Fruit fly (Drosophila melanogaster) whole organism, wandering third instar larva: ENCODE measurements around the gene CG33061.

Source experiments
- Abd-B ChIP-seq: fragments of >200 bp; optimal IDR thresholded peaks from 2 replicates; lab custom pipeline; 2017; ENCODE audit warnings: missing biosample characterization, missing genetic modification characterization
- CG32264 ChIP-seq: fragments of 200-800 bp; sonication (Bioruptor generic); optimal IDR thresholded peaks from 2 replicates; lab custom pipeline; 2016; ENCODE audit warnings: missing biosample characterization, missing genetic modification characterization
- CG9705 ChIP-seq: fragments of 200-800 bp; sonication (Bioruptor generic); optimal IDR thresholded peaks from 2 replicates; lab custom pipeline; 2018; ENCODE audit warnings: missing biosample characterization, mild to moderate bottlenecking, missing genetic modification characterization
- CrebA ChIP-seq: fragments of 200-800 bp; sonication (Bioruptor generic); optimal IDR thresholded peaks from 2 replicates; lab custom pipeline; 2016; ENCODE audit warnings: missing biosample characterization, mild to moderate bottlenecking, missing genetic modification characterization, borderline replicate concordance
- Dfd ChIP-seq: fragments of >200 bp; optimal IDR thresholded peaks from 2 replicates; lab custom pipeline; 2017; ENCODE audit warnings: missing biosample characterization, missing genetic modification characterization
- Dif ChIP-seq: fragments of 200-275, 200-300 bp; sonication (Bioruptor generic); optimal IDR thresholded peaks from 2 replicates; lab custom pipeline; 2018; ENCODE audit warnings: missing biosample characterization, missing genetic modification characterization; ENCODE audit not compliant: partially characterized antibody
- GATAd ChIP-seq: sonication (Bioruptor generic); optimal IDR thresholded peaks from 2 replicates; lab custom pipeline; 2016; ENCODE audit warnings: missing biosample characterization, missing genetic modification characterization
- HLH106 ChIP-seq: fragments of 200-800 bp; optimal IDR thresholded peaks from 3 replicates; lab custom pipeline; 2019; ENCODE audit warnings: missing biosample characterization, mild to moderate bottlenecking, missing genetic modification characterization, moderate library complexity
- Hnf4 ChIP-seq: fragments of 200-800 bp; sonication (Bioruptor generic); optimal IDR thresholded peaks from 2 replicates; lab custom pipeline; 2016; ENCODE audit warnings: missing biosample characterization, mild to moderate bottlenecking, missing genetic modification characterization
- Hr78 ChIP-seq: fragments of >200 bp; optimal IDR thresholded peaks from 2 replicates; lab custom pipeline; 2017; ENCODE audit warnings: missing biosample characterization, missing genetic modification characterization
- Hr83 ChIP-seq: fragments of 200-300 bp; sonication (Bioruptor generic); optimal IDR thresholded peaks from 2 replicates; lab custom pipeline; 2016; ENCODE audit warnings: missing biosample characterization, mild to moderate bottlenecking, missing genetic modification characterization, moderate library complexity; ENCODE audit not compliant: poor library complexity, severe bottlenecking
- Jra ChIP-seq: sonication (Bioruptor generic); optimal IDR thresholded peaks from 2 replicates; lab custom pipeline; 2016; ENCODE audit warnings: missing biosample characterization, missing genetic modification characterization
- Mio ChIP-seq: sonication (Bioruptor generic); optimal IDR thresholded peaks from 2 replicates; lab custom pipeline; 2016; ENCODE audit warnings: missing biosample characterization, missing genetic modification characterization
- Myc ChIP-seq: fragments of >200 bp; optimal IDR thresholded peaks from 2 replicates; lab custom pipeline; 2017
- N ChIP-seq: fragments of >200 bp; optimal IDR thresholded peaks from 2 replicates; lab custom pipeline; 2018; ENCODE audit warnings: missing biosample characterization, missing external identifiers, missing genetic modification characterization
- OdsH ChIP-seq: fragments of 200-800 bp; sonication (Bioruptor generic); optimal IDR thresholded peaks from 2 replicates; lab custom pipeline; 2016; ENCODE audit warnings: missing biosample characterization, mild to moderate bottlenecking, missing genetic modification characterization
- Rel ChIP-seq, 2 experiments: fragments of 200-800 bp; sonication (Bioruptor generic) in 1 of 2; optimal IDR thresholded peaks; 2 replicates in 1 of 2; 3 replicates in 1 of 2; lab custom pipeline; 2016 to 2019; ENCODE audit warnings: mild to moderate bottlenecking in 2 of 2, missing biosample characterization in 2 of 2, missing genetic modification characterization in 2 of 2, moderate library complexity in 1 of 2
- Sp1 ChIP-seq: fragments of 200-800 bp; sonication (Bioruptor generic); optimal IDR thresholded peaks from 3 replicates; lab custom pipeline; 2019; ENCODE audit warnings: missing biosample characterization, mild to moderate bottlenecking, missing genetic modification characterization, moderate library complexity
- Vsx2 ChIP-seq: fragments of 200-300, 225-300 bp; sonication (Bioruptor generic); optimal IDR thresholded peaks from 2 replicates; lab custom pipeline; 2018; ENCODE audit warnings: missing biosample characterization, missing genetic modification characterization; ENCODE audit not compliant: partially characterized antibody
- br ChIP-seq: fragments of 200-800 bp; sonication (Bioruptor generic); optimal IDR thresholded peaks from 2 replicates; lab custom pipeline; 2016; ENCODE audit warnings: missing biosample characterization, missing genetic modification characterization
- brk ChIP-seq: fragments of 200-800 bp; sonication (Bioruptor generic); optimal IDR thresholded peaks from 2 replicates; lab custom pipeline; 2016; ENCODE audit warnings: missing biosample characterization, mild to moderate bottlenecking, missing genetic modification characterization
- dl ChIP-seq, 2 experiments: fragments of 175-275, 200-275 bp in 1 of 2; fragments of 200-275 bp in 1 of 2; sonication (Bioruptor generic); optimal IDR thresholded peaks; lab custom pipeline; 2018; ENCODE audit warnings: mild to moderate bottlenecking in 2 of 2, missing biosample characterization in 2 of 2, missing genetic modification characterization in 2 of 2, moderate library complexity in 2 of 2; ENCODE audit not compliant: partially characterized antibody in 2 of 2, insufficient read depth in 1 of 2
- dmrt93B ChIP-seq: fragments of 200-800 bp; sonication (Bioruptor generic); optimal IDR thresholded peaks from 2 replicates; lab custom pipeline; 2018; ENCODE audit warnings: missing biosample characterization, mild to moderate bottlenecking, missing genetic modification characterization
- dsf ChIP-seq: sonication (Bioruptor generic); optimal IDR thresholded peaks from 2 replicates; lab custom pipeline; 2016; ENCODE audit warnings: missing biosample characterization, missing genetic modification characterization, borderline replicate concordance
- ey ChIP-seq: fragments of 200-800 bp; sonication (Bioruptor generic); optimal IDR thresholded peaks from 2 replicates; lab custom pipeline; 2016; ENCODE audit warnings: missing biosample characterization, missing genetic modification characterization
- foxo ChIP-seq, 2 experiments: fragments of 200-800 bp; sonication (Bioruptor generic); optimal IDR thresholded peaks; 2 replicates in 1 of 2; 3 replicates in 1 of 2; lab custom pipeline; 2016 to 2017; ENCODE audit warnings: missing biosample characterization in 2 of 2, missing genetic modification characterization in 2 of 2
- fru ChIP-seq: fragments of 200-800 bp; sonication (Bioruptor generic); optimal IDR thresholded peaks from 3 replicates; lab custom pipeline; 2016; ENCODE audit warnings: missing biosample characterization, mild to moderate bottlenecking, missing genetic modification characterization
- h ChIP-seq: fragments of 200-800 bp; sonication (Bioruptor generic); optimal IDR thresholded peaks from 3 replicates; lab custom pipeline; 2016; ENCODE audit warnings: missing biosample characterization, mild to moderate bottlenecking, missing genetic modification characterization
- jim ChIP-seq: fragments of 175-275, 200-325 bp; sonication (Bioruptor generic); optimal IDR thresholded peaks from 2 replicates; lab custom pipeline; 2016; ENCODE audit warnings: missing biosample characterization, mild to moderate bottlenecking, missing genetic modification characterization
- lola ChIP-seq: fragments of >200 bp; optimal IDR thresholded peaks from 2 replicates; lab custom pipeline; 2017; ENCODE audit warnings: missing biosample characterization, missing genetic modification characterization
- pan ChIP-seq: fragments of >200 bp; optimal IDR thresholded peaks from 2 replicates; lab custom pipeline; 2017
- psq ChIP-seq: fragments of 200-800 bp; sonication (Bioruptor generic); optimal IDR thresholded peaks from 3 replicates; lab custom pipeline; 2017; ENCODE audit warnings: missing biosample characterization, mild to moderate bottlenecking, missing genetic modification characterization, moderate library complexity
- rgr ChIP-seq: fragments of 200-800 bp; sonication (Bioruptor generic); optimal IDR thresholded peaks from 3 replicates; lab custom pipeline; 2016; ENCODE audit warnings: missing biosample characterization, mild to moderate bottlenecking, missing genetic modification characterization
- sage ChIP-seq: fragments of 200-800 bp; sonication (Bioruptor generic); optimal IDR thresholded peaks from 2 replicates; lab custom pipeline; 2016; ENCODE audit warnings: missing biosample characterization, mild to moderate bottlenecking, missing genetic modification characterization
- sv ChIP-seq: fragments of 200-800 bp; sonication (Bioruptor generic); optimal IDR thresholded peaks from 3 replicates; lab custom pipeline; 2016; ENCODE audit warnings: missing biosample characterization, missing genetic modification characterization
- tai ChIP-seq: sonication (Bioruptor generic); optimal IDR thresholded peaks from 2 replicates; lab custom pipeline; 2016; ENCODE audit warnings: missing biosample characterization, missing genetic modification characterization
- usp ChIP-seq: fragments of >200 bp; optimal IDR thresholded peaks from 2 replicates; lab custom pipeline; 2017; ENCODE audit warnings: missing biosample characterization, missing genetic modification characterization
- woc ChIP-seq: sonication (Bioruptor generic); optimal IDR thresholded peaks from 2 replicates; lab custom pipeline; 2016; ENCODE audit warnings: missing biosample characterization, mild to moderate bottlenecking, missing genetic modification characterization

CG33061 gene

DNA sequence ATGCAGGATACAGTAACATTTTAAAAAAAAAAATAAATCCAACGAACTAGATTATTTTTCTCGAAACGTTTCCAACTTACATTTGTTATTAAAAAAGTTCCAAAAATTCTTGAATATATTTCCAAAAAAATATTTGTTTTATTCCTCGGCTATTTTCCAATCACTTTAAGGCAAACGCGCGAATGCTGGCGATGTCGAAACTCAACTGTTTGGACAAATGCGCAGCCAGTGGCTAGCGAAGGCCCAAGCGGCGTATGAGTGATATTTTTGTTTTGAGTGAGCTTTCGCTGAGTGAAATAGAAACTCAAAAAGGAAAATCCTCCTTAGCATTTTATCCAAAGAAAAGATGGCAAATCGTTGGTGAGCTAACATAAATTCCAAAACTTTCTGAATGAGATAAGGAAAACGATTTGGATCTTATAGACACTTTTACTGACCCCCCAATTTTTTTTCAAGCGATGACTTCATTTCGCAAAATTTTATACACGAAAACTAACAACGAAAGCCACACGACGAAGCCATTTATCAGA, 29.7 kb downstream of the CG33061 start, which contains the start of gene ringer:
Gene ringer (minus strand): TSS at position 210 of the 530 bp plus-strand sequence.
- no peak for TF ChIP-seq rgr (GFP tag; lab: Kevin White, UChicago)
- no peak for TF ChIP-seq lola (GFP tag; lab: Kevin White, UChicago)
- no peak for TF ChIP-seq foxo (GFP tag; optimal IDR thresholded peaks at IDR 0.05; lab: Kevin White, UChicago)
- no peak for TF ChIP-seq Hr83
- no peak for TF ChIP-seq psq
- TF ChIP-seq ey (GFP tag; lab: Kevin White, UChicago): no peak
- no peak for TF ChIP-seq dsf (GFP tag; lab: Kevin White, UChicago)
- TF ChIP-seq N (GFP tag; lab: Kevin White, UChicago): no peak
- no peak for TF ChIP-seq sage (GFP tag; lab: Kevin White, UChicago)
- no peak for TF ChIP-seq HLH106 (tag; lab: Kevin White, UChicago)

dm6 chr3L:16359795-16360194, 30.2 kb downstream of the CG33061 start:
- TF ChIP-seq sv (GFP tag; lab: Kevin White, UChicago) (no peak), brk (GFP tag; lab: Kevin White, UChicago) (peak; percentile 1), Hr83 (peak; percentile 1), CG32264 (GFP tag; lab: Kevin White, UChicago) (no peak), Mio (GFP tag; lab: Kevin White, UChicago) (no peak), rgr (GFP tag; lab: Kevin White, UChicago) (peak; percentile 16)

- TF ChIP-seq sage (GFP tag; lab: Kevin White, UChicago) (no peak), h (GFP tag; lab: Kevin White, UChicago) (peak; percentile 69), rgr (GFP tag; lab: Kevin White, UChicago) (peak; percentile 56), woc (GFP tag; lab: Kevin White, UChicago) (peak; percentile 35), CG32264 (GFP tag; lab: Kevin White, UChicago) (no peak), OdsH (GFP tag; lab: Kevin White, UChicago) (peak; percentile 59), br (GFP tag; lab: Kevin White, UChicago) (peak; percentile 51), foxo (GFP tag; optimal IDR thresholded peaks at IDR 0.05; lab: Kevin White, UChicago) (peak in 1 of 2 experiments; percentile 61), ey (GFP tag; lab: Kevin White, UChicago) (peak; percentile 57), CG9705 (peak; percentile 15), HLH106 (tag; lab: Kevin White, UChicago) (peak; percentile 74), Abd-B (GFP tag; lab: Kevin White, UChicago) (no peak), Hnf4 (GFP tag; lab: Kevin White, UChicago) (no peak), psq (peak; percentile 53), Hr83 (no peak), tai (GFP tag; lab: Kevin White, UChicago) (no peak), CrebA (GFP tag; lab: Kevin White, UChicago) (no peak), dl (GFP tag; optimal IDR thresholded peaks at IDR 0.05; lab: Kevin White, UChicago; ENCODE audit: insufficient read depth in 1 of 2, partially characterized antibody in 2 of 2) (no peak), Vsx2 (no peak), pan (lab: Kevin White, UChicago) (no peak), lola (GFP tag; lab: Kevin White, UChicago) (no peak), brk (GFP tag; lab: Kevin White, UChicago) (no peak), dmrt93B (peak; percentile 25), Sp1 (GFP tag; lab: Kevin White, UChicago) (peak; percentile 78), fru (GFP tag; lab: Kevin White, UChicago) (peak; percentile 73), Rel (GFP tag; optimal IDR thresholded peaks at IDR 0.05; lab: Kevin White, UChicago) (no peak), Rel (tag; optimal IDR thresholded peaks at IDR 0.05; lab: Kevin White, UChicago) (no peak), Dif (GFP tag; lab: Kevin White, UChicago) (no peak), GATAd (no peak), Jra (no peak), Hr78 (no peak), Mio (GFP tag; lab: Kevin White, UChicago) (no peak), dsf (GFP tag; lab: Kevin White, UChicago) (no peak), jim (GFP tag; lab: Kevin White, UChicago) (no peak), usp (GFP tag; lab: Kevin White, UChicago) (no peak), N (GFP tag; lab: Kevin White, UChicago) (no peak), sv (GFP tag; lab: Kevin White, UChicago) (no peak), Dfd (GFP tag; lab: Kevin White, UChicago) (no peak), Myc (no peak)
Observed at dm6 chr3L:16361200-16361815, 31.7 kb downstream of the CG33061 start.
